Worm (Caenorhabditis elegans): ENCODE results near the gene cytb-5.1.

Gene cytb-5.1

DNA sequence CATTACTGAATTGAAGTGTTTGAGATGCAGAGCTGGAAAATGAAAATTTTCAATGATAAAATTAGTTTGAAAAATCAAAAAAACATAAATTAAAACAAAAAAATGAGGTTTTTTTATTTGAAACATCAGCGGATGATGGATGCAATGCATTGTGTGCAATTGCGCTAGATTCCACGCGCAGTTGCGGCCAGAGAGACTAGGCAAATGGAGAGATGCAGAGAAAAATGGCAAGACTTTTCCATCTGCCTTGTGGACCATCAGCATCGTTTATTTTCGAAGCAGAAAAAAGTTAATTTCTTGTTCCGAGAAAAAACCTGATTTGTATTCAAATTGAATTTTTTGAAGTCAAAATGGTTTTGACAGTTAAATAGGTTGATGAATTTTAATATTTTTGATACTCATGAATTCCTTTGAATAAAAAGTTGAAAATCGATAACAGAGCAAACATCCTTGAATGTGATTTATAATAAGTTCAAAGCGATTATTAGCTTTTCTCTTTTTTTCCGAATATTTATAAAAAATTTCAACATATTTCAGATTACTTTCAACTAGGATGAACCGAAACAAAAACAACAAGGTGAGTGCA, 5.8 kb upstream of the cytb-5.1 start, which contains the start of the genes C31E10.5 and C31E10.6:
Gene C31E10.5 (minus strand): TSS at position 32 of the 586 bp plus-strand sequence.
Gene C31E10.6 (plus strand): TSS at position 536 of the 586 bp plus-strand sequence.
- no peak for TF ChIP-seq unc-62 (GFP tag; optimal IDR thresholded peaks at IDR 0.05)

ce11 chrX:14000198-14000748, 1.5 kb upstream of the cytb-5.1 start:
- TF ChIP-seq unc-62 (GFP tag; optimal IDR thresholded peaks at IDR 0.05), result no peak

ce11 chrX:14002739-14003138, 1.0 kb downstream of the cytb-5.1 start:
- no peak for TF ChIP-seq unc-62 (GFP tag; optimal IDR thresholded peaks at IDR 0.05)

- no peak for TF ChIP-seq unc-62 (GFP tag; optimal IDR thresholded peaks at IDR 0.05)
These were observed 1.8 kb downstream of the cytb-5.1 start for ce11 chrX:14003538-14003937.

- no peak for TF ChIP-seq unc-62 (GFP tag; optimal IDR thresholded peaks at IDR 0.05)
These were observed 6.4 kb downstream of the cytb-5.1 start for ce11 chrX:14008130-14008529.

- TF ChIP-seq unc-62 (GFP tag; optimal IDR thresholded peaks at IDR 0.05), result no peak
These were observed 10.7 kb downstream of the cytb-5.1 start, which contains the start of gene tbc-19 for ce11 chrX:14012417-14012816. Gene tbc-19 (minus strand): TSS chrX:14012517.

DNA sequence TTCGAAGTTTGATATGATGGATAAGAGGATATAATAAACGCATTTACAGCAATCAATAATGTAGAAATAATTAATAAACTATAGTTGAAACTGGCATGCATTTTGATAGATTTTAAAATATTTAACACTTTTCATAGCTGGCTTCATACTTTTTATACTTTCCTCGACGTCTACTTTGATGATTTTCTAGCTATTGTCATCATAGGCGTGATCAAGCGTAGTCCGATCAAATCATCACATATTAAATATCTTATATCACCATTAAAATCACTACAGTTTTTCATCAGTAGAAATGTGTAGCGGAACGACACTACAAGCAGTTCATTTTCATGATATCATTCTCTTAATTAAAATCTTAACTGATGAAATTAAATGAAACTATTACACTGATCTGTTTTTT, 13.6 kb downstream of the cytb-5.1 start, which contains the start of gene C04C11.25:
Gene C04C11.25 (minus strand): TSS at position 101 of the 400 bp plus-strand sequence.
- TF ChIP-seq unc-62 (GFP tag; optimal IDR thresholded peaks at IDR 0.05), result no peak

DNA sequence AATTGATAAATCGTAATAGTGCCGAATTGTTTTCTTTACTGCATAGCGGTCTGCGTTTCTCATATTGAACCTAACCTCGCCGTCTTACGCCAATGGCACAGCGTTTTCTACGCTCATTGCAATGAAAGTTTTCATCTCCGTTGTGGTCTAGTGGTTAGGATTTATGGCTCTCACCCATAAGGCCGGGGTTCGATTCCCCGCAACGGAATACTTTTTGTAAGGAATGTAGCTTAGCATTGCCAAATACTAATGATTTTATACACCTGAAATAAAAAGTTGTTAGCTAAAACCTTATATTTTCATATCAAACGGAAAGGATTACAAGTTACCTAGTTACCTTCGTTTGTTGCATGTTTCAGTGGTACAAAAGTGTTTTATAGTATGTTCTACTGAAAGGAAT, 14.1 kb downstream of the cytb-5.1 start:
- TF ChIP-seq unc-62 (GFP tag; optimal IDR thresholded peaks at IDR 0.05), result no peak

DNA sequence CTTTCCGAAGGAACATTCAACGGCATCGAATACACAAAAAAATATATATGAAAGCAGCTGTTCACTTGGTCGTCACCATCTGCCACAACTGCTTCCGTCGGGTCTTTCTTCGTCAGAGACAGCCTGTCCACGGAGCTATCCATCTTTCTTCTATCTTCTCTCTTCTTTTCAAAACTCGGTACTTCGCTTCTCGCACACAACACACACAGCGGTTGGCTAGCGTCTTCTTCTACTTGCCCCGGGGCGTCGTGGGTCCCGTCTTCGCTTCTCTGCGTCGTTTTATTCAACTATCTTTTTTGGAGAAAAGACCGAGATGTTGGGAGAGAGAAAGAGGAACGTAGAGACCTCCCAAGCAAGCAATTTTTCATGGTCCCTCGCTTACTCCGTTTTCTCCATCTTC, 15.0 kb downstream of the cytb-5.1 start:
- TF ChIP-seq unc-62 (GFP tag; optimal IDR thresholded peaks at IDR 0.05), result no peak

ce11 chrX:14020290-14020689, 18.6 kb downstream of the cytb-5.1 start, which contains the start of gene C04C11.1:
Gene C04C11.1 (plus strand): TSS chrX:14020590.
- no peak for TF ChIP-seq unc-62 (GFP tag; optimal IDR thresholded peaks at IDR 0.05)

ce11 chrX:14024400-14024953, 22.8 kb downstream of the cytb-5.1 start:
- TF ChIP-seq unc-62 (GFP tag; optimal IDR thresholded peaks at IDR 0.05), result no peak

- no peak for TF ChIP-seq unc-62 (GFP tag; optimal IDR thresholded peaks at IDR 0.05)
These were observed 25.2 kb downstream of the cytb-5.1 start for ce11 chrX:14026893-14027292.

ce11 chrX:14028492-14028891, 26.8 kb downstream of the cytb-5.1 start:
- no peak for TF ChIP-seq unc-62 (GFP tag; optimal IDR thresholded peaks at IDR 0.05)

ce11 chrX:14029392-14029791, 27.7 kb downstream of the cytb-5.1 start:
- TF ChIP-seq unc-62 (GFP tag; optimal IDR thresholded peaks at IDR 0.05), result no peak

ce11 chrX:14029872-14030271, 28.1 kb downstream of the cytb-5.1 start:
- no peak for TF ChIP-seq unc-62 (GFP tag; optimal IDR thresholded peaks at IDR 0.05)

DNA sequence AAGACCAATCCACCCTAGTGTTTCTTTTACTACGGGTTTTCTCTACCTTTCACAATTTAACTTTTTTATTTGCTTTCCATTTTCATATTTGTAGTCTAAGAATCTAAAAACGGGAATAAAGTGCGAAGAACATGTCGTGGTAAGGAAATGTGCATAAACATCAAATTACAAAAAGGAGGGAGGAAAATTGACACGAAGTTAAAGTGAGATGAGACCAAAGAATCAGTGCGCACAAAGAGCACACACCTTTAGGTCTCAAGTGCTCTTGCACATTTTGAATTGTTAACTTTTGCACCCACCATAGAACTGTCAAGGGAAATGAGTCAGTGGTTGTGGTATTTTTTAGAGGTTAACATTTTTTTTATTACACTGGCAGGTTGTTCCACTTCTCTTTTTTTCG, 28.8 kb downstream of the cytb-5.1 start:
- TF ChIP-seq unc-62 (GFP tag; optimal IDR thresholded peaks at IDR 0.05), result no peak

- no peak for TF ChIP-seq unc-62 (GFP tag; optimal IDR thresholded peaks at IDR 0.05)
These were observed 31.8 kb downstream of the cytb-5.1 start, which contains the start of gene arrd-25 for ce11 chrX:14033494-14033893. Gene arrd-25 (plus strand): TSS chrX:14033794.

All from whole organism, dauer.